Fruit fly (Drosophila melanogaster) whole organism, embryonic: ENCODE measurements around the gene CG14331.

Source experiments
- Asciz ChIP-seq: fragments of 200-800 bp; sonication (Bioruptor generic); optimal IDR thresholded peaks from 2 replicates; lab custom pipeline; 2017; ENCODE audit warnings: missing biosample characterization, mild to moderate bottlenecking, missing genetic modification characterization, missing genetic modification reagents
- Atf-2 ChIP-seq: fragments of 200-800 bp; sonication (Bioruptor generic); optimal IDR thresholded peaks from 2 replicates; lab custom pipeline; 2016; ENCODE audit warnings: missing biosample characterization, missing genetic modification characterization
- Atf3 ChIP-seq: fragments of 200-800 bp; sonication (Bioruptor generic); optimal IDR thresholded peaks from 3 replicates; lab custom pipeline; 2016; ENCODE audit warnings: missing biosample characterization, missing genetic modification characterization
- Bgb ChIP-seq: fragments of 200-800 bp; sonication (Bioruptor generic); IDR thresholded peaks from 2 replicates; pipeline ENCODE4 v1.3.6; 2022; ENCODE audit warnings: missing biosample characterization, missing genetic modification characterization; ENCODE audit not compliant: partially characterized antibody
- CG10366 ChIP-seq: fragments of 200-800 bp; sonication (Bioruptor generic); IDR thresholded peaks from 2 replicates; pipeline ENCODE4 v1.3.6; 2022; ENCODE audit warnings: missing biosample characterization, missing genetic modification characterization
- CG12236 ChIP-seq: fragments of 200-800 bp; sonication (Bioruptor generic); optimal IDR thresholded peaks from 2 replicates; lab custom pipeline; 2016; ENCODE audit warnings: missing biosample characterization, missing genetic modification characterization
- CG12769 ChIP-seq: fragments of 200-800 bp; sonication (Bioruptor generic); optimal IDR thresholded peaks from 2 replicates; lab custom pipeline; 2019; ENCODE audit warnings: missing biosample characterization, mild to moderate bottlenecking, missing genetic modification characterization, moderate library complexity
- CG13775 ChIP-seq: fragments of 200-800 bp; sonication (Bioruptor generic); optimal IDR thresholded peaks from 3 replicates; lab custom pipeline; 2017; ENCODE audit warnings: missing biosample characterization, mild to moderate bottlenecking, missing genetic modification characterization
- CG14667 ChIP-seq: fragments of 200-800 bp; sonication (Bioruptor generic); IDR thresholded peaks from 2 replicates; pipeline ENCODE4 v1.3.6; 2022; ENCODE audit warnings: missing biosample characterization, missing genetic modification characterization
- CG14710 ChIP-seq: fragments of 200-800 bp; sonication (Bioruptor generic); optimal IDR thresholded peaks from 3 replicates; lab custom pipeline; 2019; ENCODE audit warnings: missing biosample characterization, mild to moderate bottlenecking, missing genetic modification characterization, moderate library complexity
- CG15601 ChIP-seq: fragments of 200-800 bp; sonication (Bioruptor generic); optimal IDR thresholded peaks from 3 replicates; lab custom pipeline; 2019; ENCODE audit warnings: missing biosample characterization, mild to moderate bottlenecking, missing genetic modification characterization, moderate library complexity
- CG17612 ChIP-seq: fragments of 200-800 bp; sonication (Bioruptor generic); IDR thresholded peaks from 2 replicates; pipeline ENCODE4 v1.3.6; 2022; ENCODE audit warnings: missing biosample characterization, missing genetic modification characterization
- CG18619 ChIP-seq: fragments of 200-800 bp; sonication (Bioruptor generic); optimal IDR thresholded peaks from 3 replicates; lab custom pipeline; 2017; ENCODE audit warnings: missing biosample characterization, mild to moderate bottlenecking, missing genetic modification characterization
- CG2678 ChIP-seq: fragments of 200-800 bp; sonication (Bioruptor generic); optimal IDR thresholded peaks from 3 replicates; lab custom pipeline; 2019; ENCODE audit warnings: missing biosample characterization, mild to moderate bottlenecking, missing genetic modification characterization, moderate library complexity
- CG2875 ChIP-seq: fragments of 200-800 bp; sonication (Bioruptor generic); optimal IDR thresholded peaks from 2 replicates; lab custom pipeline; 2017; ENCODE audit warnings: missing biosample characterization, mild to moderate bottlenecking, missing genetic modification characterization, missing genetic modification reagents
- CG30403 ChIP-seq: fragments of 200-800 bp; sonication (Bioruptor generic); optimal IDR thresholded peaks from 3 replicates; lab custom pipeline; 2016; ENCODE audit warnings: missing biosample characterization, missing genetic modification characterization
- CG4730 ChIP-seq: fragments of 200-800 bp; sonication (Bioruptor generic); IDR thresholded peaks from 2 replicates; pipeline ENCODE4 v1.3.6; 2022; ENCODE audit warnings: missing biosample characterization, missing genetic modification characterization
- CG6272 ChIP-seq: fragments of 200-800 bp; sonication (Bioruptor generic); IDR thresholded peaks from 2 replicates; pipeline ENCODE4 v1.3.6; 2022; ENCODE audit warnings: missing biosample characterization, missing genetic modification characterization
- CG9817 ChIP-seq: fragments of 200-800 bp; sonication (Bioruptor generic); optimal IDR thresholded peaks from 2 replicates; lab custom pipeline; 2018; ENCODE audit warnings: missing biosample characterization, mild to moderate bottlenecking, missing genetic modification characterization, moderate library complexity
- D ChIP-seq, 2 experiments: fragments of 200-800 bp in 1 of 2; fragments of >200 bp in 1 of 2; sonication (Bioruptor generic) in 1 of 2; optimal IDR thresholded peaks; 2 replicates in 1 of 2; 3 replicates in 1 of 2; lab custom pipeline; 2017; ENCODE audit warnings: mild to moderate bottlenecking in 1 of 2, missing biosample characterization in 1 of 2, missing genetic modification characterization in 1 of 2, missing genetic modification reagents in 1 of 2
- E2f1 ChIP-seq: fragments of 200-800 bp; sonication (Bioruptor generic); IDR thresholded peaks from 2 replicates; pipeline ENCODE4 v1.3.6; 2022; ENCODE audit warnings: missing biosample characterization, missing genetic modification characterization
- Ets97D ChIP-seq: fragments of 200-800 bp; sonication (Bioruptor generic); optimal IDR thresholded peaks from 3 replicates; lab custom pipeline; 2016; ENCODE audit warnings: missing biosample characterization, missing genetic modification characterization
- HmgD ChIP-seq: fragments of 200-800 bp; sonication (Bioruptor generic); optimal IDR thresholded peaks from 3 replicates; lab custom pipeline; 2016; ENCODE audit warnings: missing biosample characterization, missing genetic modification characterization
- Mes4 ChIP-seq: fragments of 200-800 bp; sonication (Bioruptor generic); optimal IDR thresholded peaks from 2 replicates; lab custom pipeline; 2016; ENCODE audit warnings: missing biosample characterization, missing genetic modification characterization
- NK7.1 ChIP-seq: fragments of 200-800 bp; sonication (Bioruptor generic); optimal IDR thresholded peaks from 3 replicates; lab custom pipeline; 2016; ENCODE audit warnings: missing biosample characterization, missing genetic modification characterization
- Oli ChIP-seq: fragments of 200-800 bp; sonication (Bioruptor generic); optimal IDR thresholded peaks from 2 replicates; lab custom pipeline; 2018; ENCODE audit warnings: missing biosample characterization, mild to moderate bottlenecking, missing genetic modification characterization, moderate library complexity
- Pdp1 ChIP-seq, 2 experiments: fragments of 200-800 bp; sonication (Bioruptor generic); optimal IDR thresholded peaks; 3 replicates each; lab custom pipeline; 2016; ENCODE audit warnings: missing biosample characterization in 2 of 2, missing genetic modification characterization in 2 of 2, mild to moderate bottlenecking in 1 of 2, moderate library complexity in 1 of 2
- Scr ChIP-seq: fragments of 200-800 bp; sonication (Bioruptor generic); IDR thresholded peaks from 2 replicates; pipeline ENCODE4 v1.3.6; 2022; ENCODE audit warnings: missing biosample characterization, missing genetic modification characterization; ENCODE audit not compliant: partially characterized antibody
- Ssrp ChIP-seq: fragments of 200-800 bp; sonication (Bioruptor generic); optimal IDR thresholded peaks from 2 replicates; lab custom pipeline; 2018; ENCODE audit warnings: missing biosample characterization, mild to moderate bottlenecking, missing genetic modification characterization, moderate library complexity
- al ChIP-seq: fragments of 200-800 bp; sonication (Bioruptor generic); IDR thresholded peaks from 2 replicates; pipeline ENCODE4 v1.3.6; 2022; ENCODE audit warnings: missing biosample characterization, missing genetic modification characterization
- da ChIP-seq: fragments of 200-800 bp; sonication (Bioruptor generic); optimal IDR thresholded peaks from 2 replicates; lab custom pipeline; 2016; ENCODE audit warnings: missing biosample characterization, missing genetic modification characterization
- danr ChIP-seq: fragments of 200-800 bp; sonication (Bioruptor generic); IDR thresholded peaks from 2 replicates; pipeline ENCODE4 v1.3.6; 2022; ENCODE audit warnings: missing biosample characterization, missing genetic modification characterization
- dysf ChIP-seq: fragments of 200-800 bp; sonication (Bioruptor generic); IDR thresholded peaks from 3 replicates; pipeline ENCODE4 v1.3.6; 2022; ENCODE audit warnings: missing biosample characterization, missing genetic modification characterization
- fru ChIP-seq: fragments of >200 bp; optimal IDR thresholded peaks from 2 replicates; lab custom pipeline; 2017
- gro ChIP-seq: fragments of 200-800 bp; sonication (Bioruptor generic); optimal IDR thresholded peaks from 2 replicates; lab custom pipeline; 2016; ENCODE audit warnings: missing biosample characterization, missing genetic modification characterization
- gsb ChIP-seq: fragments of 200-800 bp; sonication (Bioruptor generic); IDR thresholded peaks from 2 replicates; pipeline ENCODE4 v1.3.6; 2022; ENCODE audit warnings: missing biosample characterization, missing genetic modification characterization
- hbn ChIP-seq: fragments of 200-800 bp; sonication (Bioruptor generic); IDR thresholded peaks from 2 replicates; pipeline ENCODE4 v1.3.6; 2022; ENCODE audit warnings: missing biosample characterization, missing genetic modification characterization; ENCODE audit not compliant: partially characterized antibody
- her ChIP-seq: fragments of 200-800 bp; sonication (Bioruptor generic); optimal IDR thresholded peaks from 2 replicates; lab custom pipeline; 2016; ENCODE audit warnings: missing biosample characterization, missing genetic modification characterization
- jumu ChIP-seq: fragments of 200-800 bp; sonication (Bioruptor generic); optimal IDR thresholded peaks from 3 replicates; lab custom pipeline; 2016; ENCODE audit warnings: missing biosample characterization, missing genetic modification characterization
- mam ChIP-seq: fragments of 200-800 bp; sonication (Bioruptor generic); optimal IDR thresholded peaks from 3 replicates; lab custom pipeline; 2016; ENCODE audit warnings: missing biosample characterization, missing genetic modification characterization
- mld ChIP-seq: fragments of 200-800 bp; sonication (Bioruptor generic); IDR thresholded peaks from 3 replicates; pipeline ENCODE4 v1.3.6; 2022; ENCODE audit warnings: missing biosample characterization, missing genetic modification characterization; ENCODE audit not compliant: partially characterized antibody
- odd ChIP-seq: fragments of 200-800 bp; sonication (Bioruptor generic); optimal IDR thresholded peaks from 2 replicates; lab custom pipeline; 2017; ENCODE audit warnings: missing biosample characterization, mild to moderate bottlenecking, missing genetic modification characterization
- peb ChIP-seq: fragments of 200-800 bp; sonication (Bioruptor generic); IDR thresholded peaks from 2 replicates; pipeline ENCODE4 v1.3.6; 2022; ENCODE audit warnings: missing biosample characterization, missing genetic modification characterization
- pnt ChIP-seq: fragments of 200-800 bp; sonication (Bioruptor generic); optimal IDR thresholded peaks from 3 replicates; lab custom pipeline; 2016; ENCODE audit warnings: missing biosample characterization, missing genetic modification characterization
- sisA ChIP-seq: fragments of 200-800 bp; sonication (Bioruptor generic); IDR thresholded peaks from 2 replicates; pipeline ENCODE4 v1.3.6; 2022; ENCODE audit warnings: missing biosample characterization, missing genetic modification characterization
- sob ChIP-seq: fragments of 200-800 bp; sonication (Bioruptor generic); IDR thresholded peaks from 2 replicates; pipeline ENCODE4 v1.3.6; 2022; ENCODE audit warnings: missing biosample characterization, missing genetic modification characterization
- stwl ChIP-seq: fragments of 200-800 bp; sonication (Bioruptor generic); optimal IDR thresholded peaks from 3 replicates; lab custom pipeline; 2018; ENCODE audit warnings: missing biosample characterization, mild to moderate bottlenecking, missing genetic modification characterization, moderate library complexity
- tx ChIP-seq: fragments of 200-800 bp; sonication (Bioruptor generic); optimal IDR thresholded peaks from 2 replicates; lab custom pipeline; 2016; ENCODE audit warnings: missing biosample characterization, missing genetic modification characterization
- vnd ChIP-seq: fragments of 200-800 bp; sonication (Bioruptor generic); IDR thresholded peaks from 3 replicates; pipeline ENCODE4 v1.3.6; 2022; ENCODE audit warnings: missing biosample characterization, missing genetic modification characterization; ENCODE audit not compliant: partially characterized antibody
- wek ChIP-seq: fragments of 200-800 bp; sonication (Bioruptor generic); optimal IDR thresholded peaks from 3 replicates; lab custom pipeline; 2018; ENCODE audit warnings: missing biosample characterization, mild to moderate bottlenecking, missing genetic modification characterization, moderate library complexity

Gene CG14331

DNA sequence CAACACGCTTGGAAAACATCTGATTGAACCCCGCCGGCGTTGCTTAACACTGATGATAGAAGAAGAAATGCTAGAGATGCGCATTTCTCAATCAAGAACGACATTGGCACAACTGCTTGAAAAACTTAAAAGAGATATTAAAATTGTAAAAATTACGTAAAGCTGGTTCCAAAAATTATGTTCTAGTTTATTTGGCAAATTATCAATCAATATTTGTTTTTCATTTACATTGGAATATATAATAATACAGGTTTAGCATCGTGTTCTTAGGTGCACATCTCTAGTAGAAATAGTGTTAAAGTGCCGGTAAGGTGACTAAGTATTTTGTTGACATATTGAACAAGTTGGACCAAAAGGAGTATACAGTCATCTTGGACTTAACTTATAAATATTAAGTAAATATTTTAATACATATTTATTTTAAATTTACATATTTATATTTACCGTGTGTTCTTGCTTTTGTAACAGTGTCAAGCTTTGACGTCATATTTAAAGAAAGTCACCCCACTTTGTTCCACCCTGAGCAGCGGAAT lies 49.1 kb downstream of the CG14331 start, which contains the start of the genes Brf and sds22 (continued):
- TF ChIP-seq CG17612 (GFP tag; lab: Robert Waterston, UW): peak; percentile 75; the same call in 1 of the 2 replicates
- peak; percentile 90 for TF ChIP-seq stwl (tag; lab: Kevin White, UChicago)
- peak; percentile 87 for TF ChIP-seq da
- peak; percentile 88 for TF ChIP-seq her (GFP tag; lab: Kevin White, UChicago)
- peak; percentile 96 for TF ChIP-seq CG13775 (GFP tag; lab: Kevin White, UChicago)
- TF ChIP-seq D (optimal IDR thresholded peaks at IDR 0.05; lab: Kevin White, UChicago): no peak
- TF ChIP-seq D (GFP tag; optimal IDR thresholded peaks at IDR 0.05; lab: Kevin White, UChicago): peak; percentile 90
- TF ChIP-seq pnt: peak; percentile 95
- peak; percentile 94 for TF ChIP-seq jumu (GFP tag; lab: Kevin White, UChicago)
- peak; percentile 96 for TF ChIP-seq dysf (GFP tag; lab: Robert Waterston, UW)
- no peak for TF ChIP-seq fru (lab: Kevin White, UChicago)
- TF ChIP-seq vnd (GFP tag; lab: Robert Waterston, UW): peak; percentile 74
- peak; percentile 98 for TF ChIP-seq CG9817 (tag; lab: Kevin White, UChicago)
- peak; percentile 72 for TF ChIP-seq hbn (GFP tag; lab: Robert Waterston, UW)
- TF ChIP-seq Pdp1 (GFP tag; optimal IDR thresholded peaks at IDR 0.05; lab: Kevin White, UChicago): peak; percentile 95 to 97
- TF ChIP-seq CG4730 (GFP tag; lab: Robert Waterston, UW): peak; percentile 90
- TF ChIP-seq CG30403 (GFP tag; lab: Kevin White, UChicago): peak; percentile 98
- peak; percentile 96 for TF ChIP-seq CG6272 (GFP tag; lab: Robert Waterston, UW)
- peak; percentile 87 for TF ChIP-seq Mes4 (GFP tag; lab: Kevin White, UChicago)
- TF ChIP-seq Ets97D (GFP tag; lab: Kevin White, UChicago): peak; percentile 88
- TF ChIP-seq gsb: peak; percentile 75
- peak; percentile 92 for TF ChIP-seq Oli
- TF ChIP-seq NK7.1 (GFP tag; lab: Kevin White, UChicago): peak; percentile 86
- peak; percentile 94 for TF ChIP-seq CG14667 (GFP tag; lab: Robert Waterston, UW)
- peak; percentile 94 for TF ChIP-seq Atf-2 (GFP tag; lab: Kevin White, UChicago)
- TF ChIP-seq tx: peak; percentile 94
- peak; percentile 74 for TF ChIP-seq Bgb
- peak; percentile 95 for TF ChIP-seq CG12769
- peak; percentile 94 for TF ChIP-seq Atf3 (GFP tag; lab: Kevin White, UChicago)
- peak; percentile 96 for TF ChIP-seq CG2678 (tag; lab: Kevin White, UChicago)
- peak; percentile 86 for TF ChIP-seq Scr (GFP tag; lab: Robert Waterston, UW)
- TF ChIP-seq Asciz (GFP tag; lab: Kevin White, UChicago): peak; percentile 86
- TF ChIP-seq Ssrp (tag; lab: Kevin White, UChicago): peak; percentile 96
- peak; percentile 43; the same call in 1 of the 3 replicates for TF ChIP-seq mld (GFP tag; lab: Robert Waterston, UW)
- peak; percentile 87 for TF ChIP-seq E2f1 (GFP tag; lab: Robert Waterston, UW)
- TF ChIP-seq CG10366 (GFP tag; lab: Robert Waterston, UW): peak; percentile 91
- peak; percentile 97 for TF ChIP-seq sisA (GFP tag; lab: Robert Waterston, UW)
- peak; percentile 89 for TF ChIP-seq HmgD (GFP tag; lab: Kevin White, UChicago)
- peak; percentile 97 for TF ChIP-seq CG14710 (tag; lab: Kevin White, UChicago)
- TF ChIP-seq CG12236 (GFP tag; lab: Kevin White, UChicago): peak; percentile 88
- TF ChIP-seq wek: peak; percentile 62
- peak; percentile 98 for TF ChIP-seq CG15601 (tag; lab: Kevin White, UChicago)
- peak; percentile 88 for TF ChIP-seq odd (GFP tag; lab: Kevin White, UChicago)
- TF ChIP-seq danr: peak; percentile 87
- TF ChIP-seq mam (GFP tag; lab: Kevin White, UChicago): peak; percentile 97
- peak; percentile 92 for TF ChIP-seq al (GFP tag; lab: Robert Waterston, UW)
- peak; percentile 96 for TF ChIP-seq gro (GFP tag; lab: Kevin White, UChicago)
- TF ChIP-seq sob (GFP tag; lab: Robert Waterston, UW): peak; percentile 96
- peak; percentile 92 for TF ChIP-seq CG18619 (GFP tag; lab: Kevin White, UChicago)
- TF ChIP-seq CG2875 (GFP tag; lab: Kevin White, UChicago): peak; percentile 84
- TF ChIP-seq peb (GFP tag; lab: Robert Waterston, UW): peak; percentile 87
